Worm (Caenorhabditis elegans): ENCODE measurements around the gene nhr-102.
"Not testable (repeated sequence)": the region's sequence is repeated elsewhere in the genome, so short reads cannot be mapped to it uniquely, and the experiment has no call there.

Gene nhr-102

ce11 chrV:15911848-15912247 is 35.6 kb upstream of the nhr-102 start, which contains the start of gene F35E8.6:
Gene F35E8.6, plus strand, starts transcription at chrV:15912148.
- no peak for TF ChIP-seq bed-3 (GFP tag; optimal IDR thresholded peaks at IDR 0.05)

ce11 chrV:15905530-15905929 is 29.3 kb upstream of the nhr-102 start, which contains the start of the genes F35E8.1 and F35E8.2:
Gene F35E8.1, minus strand, starts transcription at chrV:15905630.
Gene F35E8.2, plus strand, starts transcription at chrV:15905661.
- TF ChIP-seq elt-3 (tag; optimal IDR thresholded peaks at IDR 0.05); ztf-11 (tag; optimal IDR thresholded peaks at IDR 0.05); ceh-83 (GFP tag; optimal IDR thresholded peaks at IDR 0.05): not testable (repeated sequence)

ce11 chrV:15900564-15900963 is 24.4 kb upstream of the nhr-102 start:
- no peak for TF ChIP-seq ham-2 (GFP tag; optimal IDR thresholded peaks at IDR 0.05)
- no peak for TF ChIP-seq nhr-76 (tag; optimal IDR thresholded peaks at IDR 0.05)
- TF ChIP-seq mls-2 (tag; optimal IDR thresholded peaks at IDR 0.05), result no peak
- no peak for TF ChIP-seq flh-1 (GFP tag; optimal IDR thresholded peaks at IDR 0.05)
- TF ChIP-seq ces-1 (GFP tag; optimal IDR thresholded peaks at IDR 0.05), result no peak
- TF ChIP-seq unc-39 (tag; optimal IDR thresholded peaks at IDR 0.05), result no peak
- no peak for TF ChIP-seq bed-3 (GFP tag; optimal IDR thresholded peaks at IDR 0.05)

ce11 chrV:15899696-15900095 is 23.5 kb upstream of the nhr-102 start, which contains the start of gene T06C12.14:
Gene T06C12.14, plus strand, starts transcription at chrV:15899996.
- no peak for TF ChIP-seq cnd-1 (tag; optimal IDR thresholded peaks at IDR 0.05)
- TF ChIP-seq nhr-28 (tag; optimal IDR thresholded peaks at IDR 0.05), result no peak
- TF ChIP-seq blmp-1 (tag; optimal IDR thresholded peaks at IDR 0.05), result no peak
- TF ChIP-seq unc-62 (GFP tag; optimal IDR thresholded peaks at IDR 0.05), result no peak
- no peak for TF ChIP-seq ceh-43 (GFP tag; optimal IDR thresholded peaks at IDR 0.05)
- TF ChIP-seq nhr-2 (tag; optimal IDR thresholded peaks at IDR 0.05), result no peak
- TF ChIP-seq unc-120 (tag; optimal IDR thresholded peaks at IDR 0.05; ENCODE audit: poor library complexity, severe bottlenecking), result no peak
- no peak for TF ChIP-seq hlh-1 (tag; optimal IDR thresholded peaks at IDR 0.05)
- no peak for TF ChIP-seq pha-4 (tag; optimal IDR thresholded peaks at IDR 0.05)
- TF ChIP-seq ham-2 (GFP tag; optimal IDR thresholded peaks at IDR 0.05), result no peak
- TF ChIP-seq sptf-1 (tag; optimal IDR thresholded peaks at IDR 0.05), result no peak
- no peak for TF ChIP-seq tbx-8 (GFP tag; optimal IDR thresholded peaks at IDR 0.05)

- TF ChIP-seq ceh-43 (GFP tag; optimal IDR thresholded peaks at IDR 0.05) (no peak), unc-62 (GFP tag; optimal IDR thresholded peaks at IDR 0.05) (no peak), M03D4.4 (tag; optimal IDR thresholded peaks at IDR 0.05) (no peak), cnd-1 (tag; optimal IDR thresholded peaks at IDR 0.05) (no peak), nhr-2 (tag; optimal IDR thresholded peaks at IDR 0.05) (no peak), snpc-4 (tag; optimal IDR thresholded peaks at IDR 0.05) (no peak), sem-2 (GFP tag; optimal IDR thresholded peaks at IDR 0.05) (no peak), lin-13 (tag; optimal IDR thresholded peaks at IDR 0.05) (no peak)
Measured at ce11 chrV:15897696-15898095, 21.5 kb upstream of the nhr-102 start, which contains the start of gene str-60. Gene str-60, plus strand, starts transcription at chrV:15897996.

ce11 chrV:15896671-15897070 is 20.5 kb upstream of the nhr-102 start, which contains the start of gene nhr-213:
Gene nhr-213, minus strand, starts transcription at chrV:15896771.
- no peak for TF ChIP-seq mls-2 (tag; optimal IDR thresholded peaks at IDR 0.05)
- TF ChIP-seq nhr-2 (tag; optimal IDR thresholded peaks at IDR 0.05), result no peak
- no peak for TF ChIP-seq mab-5 (tag; optimal IDR thresholded peaks at IDR 0.05)
- TF ChIP-seq ceh-39 (tag; optimal IDR thresholded peaks at IDR 0.05), result no peak
- TF ChIP-seq lsy-2 (tag; optimal IDR thresholded peaks at IDR 0.05), result no peak

ce11 chrV:15892696-15893095 is 16.5 kb upstream of the nhr-102 start, which contains the start of gene T06C12.11:
Gene T06C12.11, plus strand, starts transcription at chrV:15892996.
- TF ChIP-seq mls-2 (tag; optimal IDR thresholded peaks at IDR 0.05) (no peak), tbx-8 (GFP tag; optimal IDR thresholded peaks at IDR 0.05) (no peak), ceh-39 (tag; optimal IDR thresholded peaks at IDR 0.05) (no peak), mep-1 (tag; optimal IDR thresholded peaks at IDR 0.05) (no peak)
